ENCODE assay signal across 5 fruit fly cellular contexts in the genomic region with DNA sequence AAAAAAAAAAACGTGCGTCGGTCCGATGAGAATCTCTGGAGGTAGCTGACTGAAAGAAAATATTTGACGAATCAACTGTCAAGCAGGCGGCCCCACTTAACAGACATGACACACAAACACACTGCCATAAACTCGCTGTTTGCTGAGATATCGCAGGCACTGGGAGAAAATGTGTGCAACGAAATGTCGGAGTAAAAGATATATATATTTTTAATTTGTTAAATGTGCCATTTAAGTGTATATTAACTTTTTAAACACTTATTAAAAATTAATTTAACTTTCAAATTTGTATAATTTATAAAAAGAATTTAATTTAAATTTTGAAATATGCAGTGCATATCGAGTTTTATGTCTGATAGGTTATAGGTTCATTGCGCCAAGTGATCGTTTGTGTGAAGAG.
A peak's percentile ranks its signal among the peaks of the same experiment; 100 is the strongest.
TF ChIP-seq lines count a peak whose summit lies in the region.

No protein-coding gene starts in this region.

- TF ChIP-seq CTCF in whole organism, embryonic (GFP tag; optimal IDR thresholded peaks at IDR 0.05; lab: Kevin White, UChicago): no peak

TF ChIP-seq in whole organism, adult, 20 proteins besides CTCF, POLR2A, EP300 and RAD21:
- TF ChIP-seq CG1620 (GFP tag; optimal IDR thresholded peaks at IDR 0.05; lab: Kevin White, UChicago): no peak
- TF ChIP-seq CG14711 (tag; optimal IDR thresholded peaks at IDR 0.05; lab: Kevin White, UChicago): peak; percentile 59
- peak; percentile 23 for TF ChIP-seq Mnt (GFP tag; optimal IDR thresholded peaks at IDR 0.05; lab: Kevin White, UChicago)
- no peak for TF ChIP-seq toe (GFP tag; optimal IDR thresholded peaks at IDR 0.05; lab: Kevin White, UChicago)
- TF ChIP-seq Crg-1 (GFP tag; optimal IDR thresholded peaks at IDR 0.05; lab: Kevin White, UChicago): no peak
- TF ChIP-seq CG7045 (GFP tag; optimal IDR thresholded peaks at IDR 0.05; lab: Kevin White, UChicago): peak; percentile 51
- no peak for TF ChIP-seq Clk (GFP tag; optimal IDR thresholded peaks at IDR 0.05; lab: Kevin White, UChicago)
- TF ChIP-seq CG12768 (GFP tag; optimal IDR thresholded peaks at IDR 0.05; lab: Kevin White, UChicago): peak; percentile 41
- peak; percentile 62 for TF ChIP-seq cic (GFP tag; optimal IDR thresholded peaks at IDR 0.05; lab: Kevin White, UChicago)
- TF ChIP-seq bab1 (GFP tag; optimal IDR thresholded peaks at IDR 0.05; lab: Kevin White, UChicago): peak; percentile 51
- no peak for TF ChIP-seq ovo (GFP tag; optimal IDR thresholded peaks at IDR 0.05; lab: Kevin White, UChicago)
- no peak for TF ChIP-seq CG11617 (GFP tag; optimal IDR thresholded peaks at IDR 0.05; lab: Kevin White, UChicago)
- TF ChIP-seq CG7101 (tag; optimal IDR thresholded peaks at IDR 0.05; lab: Kevin White, UChicago): peak; percentile 49
- TF ChIP-seq CG33017 (tag; optimal IDR thresholded peaks at IDR 0.05; lab: Kevin White, UChicago): peak; percentile 67
- no peak for TF ChIP-seq kay (GFP tag; lab: Kevin White, UChicago; ENCODE audit: borderline replicate concordance)

TF ChIP-seq in whole organism, embryonic, 481 proteins besides CTCF, POLR2A, EP300 and RAD21 (continues in another document):
- TF ChIP-seq CG17328 (GFP tag; IDR thresholded peaks at IDR 0.05; lab: Robert Waterston, UW) (peak; percentile 56; the same call in 1 of the 2 replicates), CG8281 (tag; optimal IDR thresholded peaks at IDR 0.05; lab: Kevin White, UChicago) (peak; percentile 6), Hr78 (GFP tag; optimal IDR thresholded peaks at IDR 0.05; lab: Kevin White, UChicago) (peak in 1 of 2 experiments; percentile 81), danr (GFP tag; IDR thresholded peaks at IDR 0.05; lab: Robert Waterston, UW) (peak; percentile 42; the same call in 1 of the 2 replicates), CG15696 (tag; optimal IDR thresholded peaks at IDR 0.05; lab: Kevin White, UChicago) (peak; percentile 71), grau (tag; optimal IDR thresholded peaks at IDR 0.05; lab: Kevin White, UChicago) (peak; percentile 48), gem (tag; optimal IDR thresholded peaks at IDR 0.05; lab: Kevin White, UChicago) (peak; percentile 81), ci (GFP tag; IDR thresholded peaks at IDR 0.05; lab: Robert Waterston, UW) (peak; percentile 70; the same call in 1 of the 3 replicates), CG31441 (GFP tag; IDR thresholded peaks at IDR 0.05; lab: Robert Waterston, UW) (peak; percentile 78), Bgb (GFP tag; IDR thresholded peaks at IDR 0.05; lab: Robert Waterston, UW; ENCODE audit: partially characterized antibody) (no peak), stc (GFP tag; IDR thresholded peaks at IDR 0.05; lab: Robert Waterston, UW) (peak; percentile 59), CG2678 (tag; optimal IDR thresholded peaks at IDR 0.05; lab: Kevin White, UChicago) (peak; percentile 62), zf30C (GFP tag; optimal IDR thresholded peaks at IDR 0.05; lab: Kevin White, UChicago) (peak; percentile 62), ara (GFP tag; IDR thresholded peaks at IDR 0.05; lab: Robert Waterston, UW) (peak; percentile 61; the same call in 1 of the 2 replicates), CG8765 (GFP tag; IDR thresholded peaks at IDR 0.05; lab: Robert Waterston, UW) (no peak), CG17359 (tag; optimal IDR thresholded peaks at IDR 0.05; lab: Kevin White, UChicago) (peak; percentile 76), Nf-YC (tag; optimal IDR thresholded peaks at IDR 0.05; lab: Kevin White, UChicago) (peak; percentile 39)

TF ChIP-seq in whole organism, prepupa, 60 proteins besides CTCF, POLR2A, EP300 and RAD21 (continues in another document):
- TF ChIP-seq eg (GFP tag; IDR thresholded peaks at IDR 0.05; lab: Robert Waterston, UW): peak; percentile 77
- peak; percentile 96 for TF ChIP-seq fkh (GFP tag; optimal IDR thresholded peaks at IDR 0.05; lab: Kevin White, UChicago)
- peak; percentile 48; the same call in 2 of the 3 replicates for TF ChIP-seq CG6163 (GFP tag; IDR thresholded peaks at IDR 0.05; lab: Robert Waterston, UW)
- no peak for TF ChIP-seq Hr38 (GFP tag; optimal IDR thresholded peaks at IDR 0.05; lab: Kevin White, UChicago)
- TF ChIP-seq CG8632 (GFP tag; optimal IDR thresholded peaks at IDR 0.05; lab: Kevin White, UChicago): no peak
- no peak for TF ChIP-seq ss (GFP tag; optimal IDR thresholded peaks at IDR 0.05; lab: Kevin White, UChicago)
- peak; percentile 76 for TF ChIP-seq svp (GFP tag; lab: Kevin White, UChicago)
- peak; percentile 43 for TF ChIP-seq dsx (GFP tag; optimal IDR thresholded peaks at IDR 0.05; lab: Kevin White, UChicago; ENCODE audit: poor library complexity, severe bottlenecking)
- TF ChIP-seq CG9139 (GFP tag; optimal IDR thresholded peaks at IDR 0.05; lab: Kevin White, UChicago): peak; percentile 46
- TF ChIP-seq Sox15 (GFP tag; optimal IDR thresholded peaks at IDR 0.05; lab: Kevin White, UChicago): no peak
- no peak for TF ChIP-seq Met (GFP tag; optimal IDR thresholded peaks at IDR 0.05; lab: Kevin White, UChicago)
- no peak for TF ChIP-seq vri (GFP tag; optimal IDR thresholded peaks at IDR 0.05; lab: Kevin White, UChicago)
- peak; percentile 66 for TF ChIP-seq CG15336 (GFP tag; IDR thresholded peaks at IDR 0.05; lab: Robert Waterston, UW)
- TF ChIP-seq CG6854 (GFP tag; optimal IDR thresholded peaks at IDR 0.05; lab: Kevin White, UChicago): no peak
- peak; percentile 62 for TF ChIP-seq CG32006 (GFP tag; optimal IDR thresholded peaks at IDR 0.05; lab: Kevin White, UChicago)
- TF ChIP-seq Ets21C (GFP tag; optimal IDR thresholded peaks at IDR 0.05; lab: Kevin White, UChicago): no peak
- TF ChIP-seq fd59A (GFP tag; optimal IDR thresholded peaks at IDR 0.05; lab: Kevin White, UChicago): no peak
- peak; percentile 12 for TF ChIP-seq cyc (GFP tag; optimal IDR thresholded peaks at IDR 0.05; lab: Kevin White, UChicago)
- peak; percentile 60 for TF ChIP-seq CG10631 (GFP tag; optimal IDR thresholded peaks at IDR 0.05; lab: Kevin White, UChicago)

TF ChIP-seq in whole organism, pupa, 21 proteins besides CTCF, POLR2A, EP300 and RAD21:
- no peak for TF ChIP-seq CG34367 (tag; optimal IDR thresholded peaks at IDR 0.05; lab: Kevin White, UChicago)
- peak; percentile 51; the same call in 1 of the 3 replicates for TF ChIP-seq CG4496 (GFP tag; IDR thresholded peaks at IDR 0.05; lab: Robert Waterston, UW)
- no peak for TF ChIP-seq rn (GFP tag; IDR thresholded peaks at IDR 0.05; lab: Robert Waterston, UW)
- peak; percentile 66 for TF ChIP-seq CG8159 (tag; optimal IDR thresholded peaks at IDR 0.05; lab: Kevin White, UChicago)
- peak; percentile 56; the same call in 2 of the 3 replicates for TF ChIP-seq fd96Ca (GFP tag; IDR thresholded peaks at IDR 0.05; lab: Robert Waterston, UW)
- TF ChIP-seq CG15710 (tag; optimal IDR thresholded peaks at IDR 0.05; lab: Kevin White, UChicago): peak; percentile 46
- no peak for TF ChIP-seq CG10348 (GFP tag; IDR thresholded peaks at IDR 0.05; lab: Robert Waterston, UW)
- peak; percentile 30 for TF ChIP-seq EcR (GFP tag; optimal IDR thresholded peaks at IDR 0.05; lab: Kevin White, UChicago)
- 0 out of 2 replicates have a peak, but pooled peaks have one; percentile 31 for TF ChIP-seq CG12605 (GFP tag; IDR thresholded peaks at IDR 0.05; lab: Robert Waterston, UW)
- TF ChIP-seq Pif1B (GFP tag; optimal IDR thresholded peaks at IDR 0.05; lab: Kevin White, UChicago): peak; percentile 64
- peak; percentile 38; the same call in 1 of the 2 replicates for TF ChIP-seq CG32121 (GFP tag; IDR thresholded peaks at IDR 0.05; lab: Robert Waterston, UW)
- TF ChIP-seq CG14655 (GFP tag; optimal IDR thresholded peaks at IDR 0.05; lab: Kevin White, UChicago): peak; percentile 49
- TF ChIP-seq D1 (tag; optimal IDR thresholded peaks at IDR 0.05; lab: Kevin White, UChicago): no peak
- peak; percentile 62 for TF ChIP-seq CG9948 (tag; optimal IDR thresholded peaks at IDR 0.05; lab: Kevin White, UChicago)
- no peak for TF ChIP-seq CG13204 (GFP tag; optimal IDR thresholded peaks at IDR 0.05; lab: Kevin White, UChicago)
- peak; percentile 55 for TF ChIP-seq CG8301 (tag; optimal IDR thresholded peaks at IDR 0.05; lab: Kevin White, UChicago)
- peak; percentile 42 for TF ChIP-seq Pif1A (GFP tag; optimal IDR thresholded peaks at IDR 0.05; lab: Kevin White, UChicago)
- TF ChIP-seq Ets98B (GFP tag; IDR thresholded peaks at IDR 0.05; lab: Robert Waterston, UW): peak; percentile 53
- peak; percentile 54 for TF ChIP-seq CG17806 (tag; optimal IDR thresholded peaks at IDR 0.05; lab: Kevin White, UChicago)
TF ChIP-seq in whole organism, pupa: peak in this region for 14.

TF ChIP-seq in whole organism, wandering third instar larva, 38 proteins besides CTCF, POLR2A, EP300 and RAD21:
- TF ChIP-seq Myc (optimal IDR thresholded peaks at IDR 0.05; lab: Kevin White, UChicago): no peak
- no peak for TF ChIP-seq dsf (GFP tag; optimal IDR thresholded peaks at IDR 0.05; lab: Kevin White, UChicago; ENCODE audit: borderline replicate concordance)
- no peak for TF ChIP-seq tai (GFP tag; optimal IDR thresholded peaks at IDR 0.05; lab: Kevin White, UChicago)
- TF ChIP-seq foxo (GFP tag; optimal IDR thresholded peaks at IDR 0.05; lab: Kevin White, UChicago): peak in 1 of 2 experiments; percentile 63
- TF ChIP-seq GATAd (GFP tag; optimal IDR thresholded peaks at IDR 0.05; lab: Kevin White, UChicago): no peak
- no peak for TF ChIP-seq Dif (GFP tag; optimal IDR thresholded peaks at IDR 0.05; lab: Kevin White, UChicago; ENCODE audit: partially characterized antibody)
- TF ChIP-seq HLH106 (tag; optimal IDR thresholded peaks at IDR 0.05; lab: Kevin White, UChicago): peak; percentile 52
- peak; percentile 23 for TF ChIP-seq CG32264 (GFP tag; optimal IDR thresholded peaks at IDR 0.05; lab: Kevin White, UChicago)
- no peak for TF ChIP-seq pan (optimal IDR thresholded peaks at IDR 0.05; lab: Kevin White, UChicago)
- no peak for TF ChIP-seq dmrt93B (GFP tag; optimal IDR thresholded peaks at IDR 0.05; lab: Kevin White, UChicago)
- TF ChIP-seq Rel (GFP tag; optimal IDR thresholded peaks at IDR 0.05; lab: Kevin White, UChicago): peak; percentile 0
- no peak for TF ChIP-seq Rel (tag; optimal IDR thresholded peaks at IDR 0.05; lab: Kevin White, UChicago)
- TF ChIP-seq jim (GFP tag; optimal IDR thresholded peaks at IDR 0.05; lab: Kevin White, UChicago): no peak
- TF ChIP-seq sage (GFP tag; optimal IDR thresholded peaks at IDR 0.05; lab: Kevin White, UChicago): peak; percentile 41
- TF ChIP-seq sv (GFP tag; optimal IDR thresholded peaks at IDR 0.05; lab: Kevin White, UChicago): no peak
